Worm (Caenorhabditis elegans): ENCODE results near the gene R08D7.4.

- TF ChIP-seq klf-2 (GFP tag; conservative IDR thresholded peaks at IDR 0.05) (no peak), flt-1 (GFP tag; IDR thresholded peaks at IDR 0.05) (no peak), T22C8.4 (GFP tag; IDR thresholded peaks at IDR 0.05) (no peak), ref-1 (GFP tag; conservative IDR thresholded peaks at IDR 0.05) (no peak), ztf-29 (GFP tag; IDR thresholded peaks at IDR 0.05) (no peak), med-1 (GFP tag; optimal IDR thresholded peaks at IDR 0.05; ENCODE audit: insufficient read depth) (no peak), tab-1 (GFP tag; IDR thresholded peaks at IDR 0.05) (no peak), cog-1 (tag; optimal IDR thresholded peaks at IDR 0.05) (no peak)
Measured at ce11 chrIII:8967639-8968038, 4.1 kb upstream of the R08D7.4 start, which contains the start of the genes bud-13 and rpap-2.

Measured in whole organism, midembryonic.